Fruit fly (Drosophila melanogaster): ENCODE measurements around the gene ATPsynE.

The ATPsynE gene

dm6 chr3R:14286320-14287190, 40.2 kb upstream of the ATPsynE start, which contains the start of gene trx (continued):
- TF ChIP-seq CG3847 (GFP tag; IDR thresholded peaks at IDR 0.05) = no peak
- no peak for TF ChIP-seq dati (GFP tag; IDR thresholded peaks at IDR 0.05)
- TF ChIP-seq CG30431 (GFP tag; optimal IDR thresholded peaks at IDR 0.05) = no peak
- TF ChIP-seq Trl (optimal IDR thresholded peaks at IDR 0.05) = peak; percentile 99
- TF ChIP-seq Trl (GFP tag; optimal IDR thresholded peaks at IDR 0.05) = peak; percentile 67
- TF ChIP-seq Usf (GFP tag; optimal IDR thresholded peaks at IDR 0.05) = no peak
- TF ChIP-seq CG1529 (GFP tag; optimal IDR thresholded peaks at IDR 0.05) = no peak
- no peak for TF ChIP-seq bigmax (GFP tag; optimal IDR thresholded peaks at IDR 0.05)
- no peak for TF ChIP-seq sna (GFP tag; IDR thresholded peaks at IDR 0.05; ENCODE audit: partially characterized antibody)
- TF ChIP-seq CG11504 (tag; optimal IDR thresholded peaks at IDR 0.05) = peak; percentile 66
- TF ChIP-seq salm (tag; optimal IDR thresholded peaks at IDR 0.05) = peak; percentile 17
- peak; percentile 39 for TF ChIP-seq da (GFP tag; optimal IDR thresholded peaks at IDR 0.05)
- TF ChIP-seq Lhr (GFP tag; optimal IDR thresholded peaks at IDR 0.05) = peak; percentile 96
- TF ChIP-seq CG11560 (tag; IDR thresholded peaks at IDR 0.05) = no peak
- TF ChIP-seq CG17186 (GFP tag; optimal IDR thresholded peaks at IDR 0.05) = peak; percentile 22
- no peak for TF ChIP-seq dmrt99B (tag; optimal IDR thresholded peaks at IDR 0.05)
- TF ChIP-seq aop (GFP tag; IDR thresholded peaks at IDR 0.05) = no peak
- no peak for TF ChIP-seq zf30C (GFP tag; optimal IDR thresholded peaks at IDR 0.05)
- TF ChIP-seq klu (GFP tag; IDR thresholded peaks at IDR 0.05) = no peak
- TF ChIP-seq CG7357 (GFP tag; IDR thresholded peaks at IDR 0.05) = no peak
- peak; percentile 65 for TF ChIP-seq gro (GFP tag; optimal IDR thresholded peaks at IDR 0.05)
- TF ChIP-seq CG17829 (tag; optimal IDR thresholded peaks at IDR 0.05) = peak; percentile 37
- TF ChIP-seq B-H2 (GFP tag; optimal IDR thresholded peaks at IDR 0.05) = no peak
- TF ChIP-seq CG17612 (GFP tag; IDR thresholded peaks at IDR 0.05) = no peak
- TF ChIP-seq CG13424 (tag; optimal IDR thresholded peaks at IDR 0.05) = no peak
- TF ChIP-seq CG13123 (GFP tag; optimal IDR thresholded peaks at IDR 0.05) = no peak
- TF ChIP-seq gcm (GFP tag; optimal IDR thresholded peaks at IDR 0.05) = peak; percentile 64
- TF ChIP-seq tgo (GFP tag; IDR thresholded peaks at IDR 0.05) = no peak
- no peak for TF ChIP-seq toy (GFP tag; IDR thresholded peaks at IDR 0.05)
- no peak for TF ChIP-seq CG18476 (GFP tag; optimal IDR thresholded peaks at IDR 0.05)
- peak; percentile 99 for TF ChIP-seq CG9797 (GFP tag; optimal IDR thresholded peaks at IDR 0.05)
- no peak for TF ChIP-seq Oaz (GFP tag; IDR thresholded peaks at IDR 0.05)
- no peak for TF ChIP-seq lab (GFP tag; optimal IDR thresholded peaks at IDR 0.05)
- TF ChIP-seq fu2 (GFP tag; optimal IDR thresholded peaks at IDR 0.05) = no peak
- TF ChIP-seq CG8281 (tag; optimal IDR thresholded peaks at IDR 0.05) = no peak
- TF ChIP-seq luna (GFP tag; optimal IDR thresholded peaks at IDR 0.05) = no peak
- TF ChIP-seq inv (GFP tag; IDR thresholded peaks at IDR 0.05; ENCODE audit: partially characterized antibody) = no peak
- TF ChIP-seq CG31441 (GFP tag; IDR thresholded peaks at IDR 0.05) = no peak
- peak; percentile 69 for TF ChIP-seq HmgD (GFP tag; optimal IDR thresholded peaks at IDR 0.05)
- TF ChIP-seq Myb (GFP tag; optimal IDR thresholded peaks at IDR 0.05) = peak; percentile 100
- peak; percentile 27 for TF ChIP-seq CG2120 (GFP tag; optimal IDR thresholded peaks at IDR 0.05)
- no peak for TF ChIP-seq CG7372 (GFP tag; IDR thresholded peaks at IDR 0.05)
- TF ChIP-seq cas (GFP tag; IDR thresholded peaks at IDR 0.05) = no peak
- TF ChIP-seq CG14965 (GFP tag; optimal IDR thresholded peaks at IDR 0.05; ENCODE audit: borderline replicate concordance) = no peak
- TF ChIP-seq slp2 (GFP tag; optimal IDR thresholded peaks at IDR 0.05) = no peak
- no peak for TF ChIP-seq Dip3 (GFP tag; optimal IDR thresholded peaks at IDR 0.05)
- no peak for TF ChIP-seq CG10366 (GFP tag; IDR thresholded peaks at IDR 0.05)
- TF ChIP-seq seq (GFP tag; IDR thresholded peaks at IDR 0.05) = no peak
- no peak for TF ChIP-seq CG33557 (GFP tag; optimal IDR thresholded peaks at IDR 0.05)
- no peak for TF ChIP-seq shn (GFP tag; optimal IDR thresholded peaks at IDR 0.05)
- peak; percentile 98 for TF ChIP-seq CG15479 (GFP tag; optimal IDR thresholded peaks at IDR 0.05)
